Fruit fly (Drosophila melanogaster) Kc167 (cell line): ENCODE measurements around the gene atk.
"Not testable (repeated sequence)": the region's sequence is repeated elsewhere in the genome, so short reads cannot be mapped to it uniquely, and the experiment has no call there.

Experiments
- Myc ChIP-seq: fragments of >200 bp; optimal IDR thresholded peaks from 2 replicates; lab custom pipeline; 2017; ENCODE audit warnings: missing external identifiers
- Sin3A ChIP-seq: fragments of >200 bp; optimal IDR thresholded peaks from 2 replicates; lab custom pipeline; 2018; ENCODE audit warnings: missing external identifiers
- h ChIP-seq: fragments of >200 bp; optimal IDR thresholded peaks from 3 replicates; lab custom pipeline; 2018; ENCODE audit warnings: missing external identifiers
- insv ChIP-seq: fragments of >200 bp; optimal IDR thresholded peaks from 3 replicates; lab custom pipeline; 2018; ENCODE audit warnings: missing external identifiers
- psq ChIP-seq: fragments of >200 bp; optimal IDR thresholded peaks from 2 replicates; lab custom pipeline; 2017; ENCODE audit warnings: missing external identifiers
- ttk ChIP-seq: sonication (Bioruptor generic); optimal IDR thresholded peaks from 2 replicates; lab custom pipeline; 2017; ENCODE audit warnings: missing external identifiers

The atk gene

DNA sequence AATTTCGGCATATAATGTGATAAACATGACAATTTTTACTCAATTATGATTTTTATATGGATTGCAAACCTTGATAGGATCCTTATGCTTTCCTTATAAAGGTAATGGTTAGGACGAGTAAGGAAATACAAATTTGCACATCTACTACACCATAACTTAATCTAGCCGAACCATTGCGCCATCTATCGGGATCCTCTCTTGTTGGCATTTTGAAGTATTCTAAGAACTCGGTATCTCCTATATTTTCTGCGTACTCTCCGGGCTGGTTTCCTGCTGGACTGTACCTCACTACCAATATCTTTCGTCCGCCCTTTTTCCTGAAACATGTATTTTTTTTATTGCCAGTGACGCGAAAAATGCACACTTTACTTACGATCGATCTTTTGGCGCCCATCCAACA lies at the start of gene atk:
Gene atk (minus strand): TSS at position 186 of the 400 bp plus-strand sequence.
- no peak for TF ChIP-seq insv (lab: Kevin White, UChicago)
- no peak for TF ChIP-seq Sin3A (lab: Kevin White, UChicago)
- TF ChIP-seq psq (lab: Kevin White, UChicago) = no peak
- no peak for TF ChIP-seq h (lab: Kevin White, UChicago)
- no peak for TF ChIP-seq ttk (lab: Kevin White, UChicago)
- TF ChIP-seq Myc (lab: Kevin White, UChicago) = no peak

DNA sequence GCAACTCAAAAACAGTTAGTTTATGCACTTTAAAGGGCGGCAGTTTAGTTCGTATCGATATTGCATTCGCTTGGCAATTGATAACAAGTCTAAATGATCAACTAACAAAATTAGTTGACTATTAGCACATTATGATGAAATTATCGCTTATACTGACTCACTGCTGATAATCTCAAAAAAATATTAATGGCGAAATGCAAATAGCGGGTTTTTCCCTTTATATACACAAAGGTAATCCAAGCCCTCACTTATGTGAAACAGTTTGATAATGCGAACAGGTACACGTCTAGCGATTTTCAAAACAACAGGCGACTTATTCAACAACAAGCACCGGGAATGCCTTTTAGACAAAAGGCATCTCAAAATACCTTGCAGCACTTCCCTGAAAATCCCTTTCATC lies 49.4 kb upstream of the atk start:
- TF ChIP-seq Myc (lab: Kevin White, UChicago) (no peak), psq (lab: Kevin White, UChicago) (no peak), h (lab: Kevin White, UChicago) (no peak), ttk (lab: Kevin White, UChicago) (no peak), Sin3A (lab: Kevin White, UChicago) (no peak), insv (lab: Kevin White, UChicago) (no peak)

DNA sequence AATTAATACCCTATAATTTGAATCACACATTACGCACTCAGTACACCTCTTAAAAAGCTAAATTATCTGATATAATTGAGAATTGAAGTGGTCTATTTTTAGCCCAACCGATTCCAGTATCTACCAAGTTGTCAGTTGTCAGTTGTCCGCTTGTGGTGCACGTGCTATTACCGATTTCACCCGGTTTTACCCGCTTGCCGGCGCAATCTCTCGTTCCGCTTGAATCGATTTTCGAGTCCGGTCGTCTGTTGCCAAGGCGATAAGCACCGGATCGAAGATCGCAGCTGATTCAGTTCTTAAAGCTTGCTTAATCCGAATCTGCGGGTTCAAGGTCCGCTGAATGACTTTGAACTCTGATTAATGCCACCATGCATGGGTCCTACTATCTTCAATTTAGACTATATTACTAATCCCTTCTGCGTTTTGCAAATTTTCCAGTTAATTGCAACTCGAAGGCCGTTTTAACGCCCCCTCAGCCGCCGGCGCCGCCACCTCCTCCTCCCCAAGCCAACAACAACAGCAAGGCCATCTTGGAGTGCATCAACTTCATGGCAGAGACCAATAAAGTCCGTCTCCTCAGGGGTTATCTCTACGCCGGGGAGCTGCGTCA lies 46.9 kb upstream of the atk start:
- no peak for TF ChIP-seq Myc (lab: Kevin White, UChicago)
- TF ChIP-seq psq (lab: Kevin White, UChicago) = no peak
- no peak for TF ChIP-seq insv (lab: Kevin White, UChicago)
- TF ChIP-seq h (lab: Kevin White, UChicago) = no peak
- no peak for TF ChIP-seq Sin3A (lab: Kevin White, UChicago)
- TF ChIP-seq ttk (lab: Kevin White, UChicago) = no peak

DNA sequence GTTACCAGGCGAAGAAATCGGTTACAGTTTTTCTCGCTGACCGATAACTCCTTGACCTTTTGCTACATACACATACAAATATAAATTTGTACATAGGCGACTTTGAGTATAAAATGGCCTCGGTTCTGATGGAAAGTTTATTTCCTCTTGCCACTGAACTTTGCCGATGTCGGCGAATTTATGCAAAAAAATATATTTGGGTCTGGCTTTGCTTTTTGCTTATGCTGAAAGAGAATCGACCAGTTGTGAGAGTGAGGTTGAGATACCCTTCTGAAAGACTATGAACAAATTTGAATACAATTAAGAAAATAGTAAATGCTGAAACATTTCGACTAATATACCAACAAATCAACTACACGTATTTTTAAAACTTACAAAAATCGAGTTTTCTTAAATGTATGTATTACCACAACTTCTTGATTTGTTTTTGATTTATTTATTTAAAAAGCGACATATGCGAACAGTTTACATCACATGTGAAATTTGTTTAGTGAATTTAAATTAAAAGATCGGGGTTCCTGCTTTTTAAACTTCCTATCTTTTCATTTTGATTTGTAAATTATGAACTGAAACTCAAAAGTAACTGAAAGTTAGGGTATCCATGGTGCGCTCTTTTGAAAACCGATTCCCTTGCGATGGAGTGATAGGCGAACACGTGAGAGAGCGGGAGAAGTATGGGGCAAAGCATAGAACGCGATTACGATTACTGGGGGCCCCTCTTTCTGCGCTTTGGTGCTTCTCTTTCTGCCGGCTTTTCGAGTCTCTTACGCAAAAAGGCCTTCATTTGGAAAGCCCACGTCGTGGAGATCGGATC lies 44.7 kb upstream of the atk start:
- TF ChIP-seq ttk (lab: Kevin White, UChicago) (no peak), insv (lab: Kevin White, UChicago) (no peak), Myc (lab: Kevin White, UChicago) (no peak), Sin3A (lab: Kevin White, UChicago) (no peak), h (lab: Kevin White, UChicago) (no peak), psq (lab: Kevin White, UChicago) (no peak)

DNA sequence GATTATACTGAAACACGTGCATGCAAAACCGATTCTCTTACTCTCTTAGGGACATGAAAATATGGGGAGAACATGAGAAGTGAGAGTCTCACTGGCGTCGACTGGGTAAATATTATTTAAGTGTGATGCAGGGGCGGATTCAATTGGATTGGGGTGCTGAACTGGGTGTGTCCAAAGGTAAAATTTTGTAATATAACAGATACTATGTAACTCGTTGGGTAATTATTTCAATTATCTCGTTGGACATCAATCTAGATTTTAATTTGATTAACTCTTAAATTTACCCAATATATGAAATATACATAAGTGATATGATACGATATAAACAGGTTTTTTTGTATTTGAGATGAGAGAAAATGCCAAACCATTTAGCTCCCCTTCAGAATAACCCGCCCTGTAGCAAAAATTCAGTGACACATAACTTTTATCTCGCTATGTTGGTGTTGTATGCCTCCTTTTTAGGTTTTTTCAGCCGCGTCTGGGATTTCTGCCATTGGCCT lies 43.5 kb upstream of the atk start:
- TF ChIP-seq Myc (lab: Kevin White, UChicago) (no peak), ttk (lab: Kevin White, UChicago) (no peak)

DNA sequence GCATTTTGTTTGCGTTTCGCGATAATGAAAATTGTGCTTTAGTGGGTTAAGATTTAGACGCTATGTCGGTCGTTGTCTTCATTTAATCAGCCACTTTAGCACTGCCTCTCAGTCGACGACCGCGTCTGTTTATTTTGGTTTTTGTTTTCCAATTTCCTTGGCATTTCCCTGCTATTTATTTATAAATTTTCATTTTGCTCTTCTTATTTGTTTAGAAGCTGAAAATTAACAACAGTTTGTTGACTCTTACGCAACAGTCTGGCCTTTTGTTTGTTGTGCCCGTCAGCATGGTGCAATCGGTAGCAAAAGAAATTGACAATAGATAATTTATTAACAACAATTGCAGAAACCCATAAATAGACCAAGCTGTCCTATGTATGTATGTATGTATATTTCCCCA lies 42.9 kb upstream of the atk start:
- TF ChIP-seq psq (lab: Kevin White, UChicago) = no peak
- no peak for TF ChIP-seq Sin3A (lab: Kevin White, UChicago)
- TF ChIP-seq Myc (lab: Kevin White, UChicago) = no peak
- no peak for TF ChIP-seq ttk (lab: Kevin White, UChicago)
- no peak for TF ChIP-seq h (lab: Kevin White, UChicago)
- TF ChIP-seq insv (lab: Kevin White, UChicago) = no peak

DNA sequence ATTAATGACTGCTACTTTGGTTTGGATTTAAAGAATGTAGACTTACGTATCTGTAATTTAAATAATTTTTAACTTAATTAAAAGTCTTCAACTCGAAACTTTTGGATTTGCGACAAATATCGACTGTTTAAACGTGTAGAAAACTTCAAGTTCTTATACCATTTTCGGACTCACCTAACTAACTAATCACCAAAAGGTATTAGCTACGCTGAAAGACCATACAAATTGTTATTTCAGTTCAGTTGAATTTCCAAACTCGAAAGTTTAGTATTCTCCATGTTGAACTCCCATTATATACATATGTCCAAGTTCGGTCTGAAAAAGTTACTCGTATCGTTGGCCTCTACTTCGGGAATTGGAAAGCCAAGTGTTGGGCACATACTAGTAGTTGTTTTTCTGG lies 41.1 kb upstream of the atk start, which contains the start of gene CG5078:
Gene CG5078 (plus strand): TSS at position 301 of the 400 bp plus-strand sequence.
- TF ChIP-seq insv (lab: Kevin White, UChicago) (no peak), psq (lab: Kevin White, UChicago) (no peak), ttk (lab: Kevin White, UChicago) (no peak), Sin3A (lab: Kevin White, UChicago) (no peak), h (lab: Kevin White, UChicago) (no peak), Myc (lab: Kevin White, UChicago) (no peak)

DNA sequence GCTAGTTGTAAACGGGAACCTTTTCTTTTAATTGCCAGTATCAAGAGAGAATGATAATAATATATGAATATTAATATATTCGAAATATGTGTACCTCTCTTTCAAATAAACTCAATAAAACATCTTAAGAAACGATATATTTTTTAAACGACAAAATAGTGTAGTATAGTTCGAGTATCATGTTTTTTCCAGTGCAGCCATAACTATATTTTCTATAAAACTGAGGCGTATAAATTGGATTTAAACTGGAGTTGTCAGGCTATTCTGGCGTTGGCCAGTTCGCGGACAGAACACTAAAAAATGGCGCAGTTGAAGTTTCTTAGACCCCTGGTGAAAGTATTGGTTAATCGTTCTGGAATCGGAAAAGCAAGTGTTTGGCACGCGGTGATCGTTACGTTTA lies 39.2 kb upstream of the atk start, which contains the start of gene CG17637:
Gene CG17637 (plus strand): TSS at position 301 of the 400 bp plus-strand sequence.
- not testable (repeated sequence) for TF ChIP-seq Sin3A, ttk, h (lab: Kevin White, UChicago)

DNA sequence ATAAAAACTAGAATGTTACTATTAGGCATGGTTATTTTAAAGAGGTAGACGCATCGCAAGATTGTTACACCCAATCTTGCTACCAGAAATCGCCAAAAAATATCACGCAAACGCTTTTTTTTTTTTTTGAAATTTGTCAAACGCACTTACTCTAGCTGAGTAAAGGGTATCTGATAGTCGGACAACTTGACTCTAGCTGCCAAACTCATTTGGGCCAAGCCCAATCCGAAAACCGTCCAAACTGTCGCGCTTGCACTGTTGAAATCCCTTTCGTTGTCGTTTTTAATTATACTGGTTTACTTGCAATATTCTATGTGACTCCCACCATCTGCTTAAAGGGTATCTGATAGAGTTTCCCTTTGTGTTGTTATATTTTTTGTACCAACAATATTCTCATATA lies 38.6 kb upstream of the atk start:
- TF ChIP-seq insv (lab: Kevin White, UChicago) = no peak
- no peak for TF ChIP-seq h (lab: Kevin White, UChicago)
- no peak for TF ChIP-seq psq (lab: Kevin White, UChicago)
- TF ChIP-seq ttk (lab: Kevin White, UChicago) = no peak
- TF ChIP-seq Myc (lab: Kevin White, UChicago) = no peak
- TF ChIP-seq Sin3A (lab: Kevin White, UChicago) = no peak

DNA sequence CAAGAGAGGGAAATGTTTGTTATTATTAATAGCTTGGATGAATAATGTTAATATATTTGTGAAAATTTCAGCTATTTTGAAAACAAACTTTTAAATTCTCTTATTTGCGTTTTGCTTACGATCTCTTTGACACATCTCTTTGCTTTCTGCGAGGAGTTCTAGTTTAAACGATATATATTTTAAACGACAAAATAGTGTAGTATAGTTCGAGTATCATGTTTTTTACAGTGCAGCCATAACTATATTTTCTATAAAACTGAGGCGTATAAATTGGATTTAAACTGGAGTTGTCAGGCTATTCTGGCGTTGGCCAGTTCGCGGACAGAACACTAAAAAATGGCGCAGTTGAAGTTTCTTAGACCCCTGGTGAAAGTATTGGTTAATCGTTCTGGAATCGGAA lies 34.9 kb upstream of the atk start, which contains the start of gene CG18281:
Gene CG18281 (plus strand): TSS at position 301 of the 400 bp plus-strand sequence.
- TF ChIP-seq psq, Myc, ttk (lab: Kevin White, UChicago): not testable (repeated sequence)

DNA sequence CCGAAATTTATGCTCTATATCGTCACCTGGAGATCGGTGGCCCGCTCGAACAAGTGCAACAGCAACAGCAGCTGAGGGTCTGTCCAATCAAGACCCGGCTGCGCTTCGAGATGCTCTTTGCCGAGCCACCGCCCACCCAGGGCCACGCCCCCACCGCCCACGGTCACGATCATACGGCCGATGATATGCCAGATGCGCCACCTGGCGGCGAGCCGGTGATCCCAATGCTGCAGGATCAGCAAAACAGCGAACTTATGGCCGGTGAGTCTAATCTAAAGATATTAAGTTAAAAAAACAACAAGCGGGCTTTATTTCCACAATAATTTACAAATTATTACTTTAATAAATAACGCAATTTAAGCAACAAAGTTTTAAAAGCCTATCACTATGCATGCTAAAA lies 33.5 kb upstream of the atk start:
- no peak for TF ChIP-seq h (lab: Kevin White, UChicago)
- no peak for TF ChIP-seq Myc (lab: Kevin White, UChicago)
- TF ChIP-seq psq (lab: Kevin White, UChicago) = no peak
- TF ChIP-seq insv (lab: Kevin White, UChicago) = no peak
- TF ChIP-seq ttk (lab: Kevin White, UChicago) = no peak
- no peak for TF ChIP-seq Sin3A (lab: Kevin White, UChicago)
